Worm (Caenorhabditis elegans) whole organism, early embryonic: Measurements from ENCODE around the gene srb-12.
"Not testable (repeated sequence)": the region's sequence is repeated elsewhere in the genome, so short reads cannot be mapped to it uniquely, and the experiment has no call there.

Experiments used
- ceh-13 ChIP-seq: fragments of 200-800 bp; sonication (Bioruptor generic); optimal IDR thresholded peaks from 2 replicates; lab custom pipeline; 2018; ENCODE audit warnings: mild to moderate bottlenecking, missing genetic modification characterization, missing compliant biosample characterization
- tbx-37 ChIP-seq: fragments of 200-800 bp; sonication (Bioruptor generic); conservative IDR thresholded peaks from 2 replicates; pipeline ENCODE4 v1.3.6; 2022; ENCODE audit warnings: missing genetic modification reagents, missing genetic modification characterization, missing compliant biosample characterization

ce11 chrII:5158774-5159173 lies 4.3 kb upstream of the srb-12 start, which contains the start of gene F58A6.9:
- TF ChIP-seq ceh-13 (GFP tag; lab: Kevin White, UChicago); tbx-37 (GFP tag; lab: Robert Waterston, UW): not testable (repeated sequence)
